Fruit fly (Drosophila melanogaster): ENCODE data around the gene Cyp309a2.

The Cyp309a2 gene

DNA sequence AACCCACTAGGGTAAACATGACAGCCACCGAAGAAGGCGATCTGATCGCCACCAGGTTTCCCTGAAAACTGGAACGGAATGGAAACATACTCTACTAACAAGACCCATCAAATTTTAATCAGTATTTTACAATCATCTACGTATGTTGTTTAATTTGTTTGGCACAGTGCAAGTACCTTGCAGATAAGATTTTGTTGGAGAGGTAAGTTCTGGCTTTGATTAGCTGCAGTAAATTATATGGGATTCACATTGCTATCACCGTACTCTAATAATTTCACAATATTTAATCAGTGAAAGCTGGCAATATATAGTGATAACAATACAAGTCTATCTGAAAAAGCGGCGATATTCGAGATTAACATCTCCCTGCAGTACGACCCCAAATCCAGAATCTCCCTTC is 8.1 kb downstream of the Cyp309a2 start, which contains the start of gene Cyp309a1:
Cyp309a1 (minus strand) TSS at position 73 of the 400 bp plus-strand sequence.
- no peak for TF ChIP-seq usp (GFP tag; optimal IDR thresholded peaks at IDR 0.05)
- no peak for TF ChIP-seq Dll (optimal IDR thresholded peaks at IDR 0.05)
- no peak for TF ChIP-seq CG8478 (optimal IDR thresholded peaks at IDR 0.05)
- TF ChIP-seq psq (optimal IDR thresholded peaks at IDR 0.05): no peak
- no peak for TF ChIP-seq EcR (GFP tag; optimal IDR thresholded peaks at IDR 0.05)
- TF ChIP-seq pan (optimal IDR thresholded peaks at IDR 0.05): no peak

DNA sequence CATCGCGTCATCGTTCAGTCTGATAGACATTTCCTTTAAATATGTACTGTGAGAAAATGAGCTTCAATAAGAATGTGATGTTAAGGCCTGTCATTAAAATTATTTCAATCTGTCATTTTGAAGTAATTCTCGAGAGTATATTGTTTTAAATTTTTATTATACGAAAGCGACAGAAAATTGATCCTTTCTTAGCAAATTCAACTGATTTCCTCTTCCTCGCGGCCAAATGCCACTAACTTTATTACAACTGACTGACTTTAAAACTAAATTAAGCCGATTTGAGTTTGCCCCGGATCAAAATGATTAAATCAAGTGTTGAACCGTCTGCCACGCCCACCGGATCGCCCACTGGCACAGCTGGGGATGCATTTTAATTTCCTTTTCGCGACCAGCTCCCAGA is 20.1 kb downstream of the Cyp309a2 start, which contains the start of gene CG3515:
CG3515 (minus strand) TSS at position 101 of the 400 bp plus-strand sequence.
- TF ChIP-seq pan (optimal IDR thresholded peaks at IDR 0.05) (no peak), usp (GFP tag; optimal IDR thresholded peaks at IDR 0.05) (no peak), CG8478 (optimal IDR thresholded peaks at IDR 0.05) (no peak), EcR (GFP tag; optimal IDR thresholded peaks at IDR 0.05) (no peak), psq (optimal IDR thresholded peaks at IDR 0.05) (no peak), Dll (optimal IDR thresholded peaks at IDR 0.05) (no peak)

DNA sequence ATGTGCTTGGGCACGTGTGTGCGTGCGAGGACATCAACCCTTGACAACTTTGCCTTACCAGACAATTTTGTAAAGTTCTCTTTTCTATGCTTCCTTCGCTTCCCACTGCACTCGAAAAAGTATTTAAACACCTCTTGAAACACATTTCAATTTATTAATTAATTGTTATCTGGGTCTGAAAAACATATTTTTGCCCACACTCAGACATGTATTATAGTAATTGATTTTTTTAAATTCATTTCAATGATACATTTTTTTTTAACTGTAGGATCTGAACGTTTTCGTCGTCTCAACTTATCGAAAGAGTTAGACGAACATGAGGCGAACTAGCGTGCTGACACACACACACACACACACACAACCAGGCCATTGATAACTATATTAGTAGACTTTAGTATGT is 30.3 kb downstream of the Cyp309a2 start:
- TF ChIP-seq Dll (optimal IDR thresholded peaks at IDR 0.05) (no peak), usp (GFP tag; optimal IDR thresholded peaks at IDR 0.05) (no peak), EcR (GFP tag; optimal IDR thresholded peaks at IDR 0.05) (no peak), CG8478 (optimal IDR thresholded peaks at IDR 0.05) (no peak), psq (optimal IDR thresholded peaks at IDR 0.05) (no peak), pan (optimal IDR thresholded peaks at IDR 0.05) (no peak)

DNA sequence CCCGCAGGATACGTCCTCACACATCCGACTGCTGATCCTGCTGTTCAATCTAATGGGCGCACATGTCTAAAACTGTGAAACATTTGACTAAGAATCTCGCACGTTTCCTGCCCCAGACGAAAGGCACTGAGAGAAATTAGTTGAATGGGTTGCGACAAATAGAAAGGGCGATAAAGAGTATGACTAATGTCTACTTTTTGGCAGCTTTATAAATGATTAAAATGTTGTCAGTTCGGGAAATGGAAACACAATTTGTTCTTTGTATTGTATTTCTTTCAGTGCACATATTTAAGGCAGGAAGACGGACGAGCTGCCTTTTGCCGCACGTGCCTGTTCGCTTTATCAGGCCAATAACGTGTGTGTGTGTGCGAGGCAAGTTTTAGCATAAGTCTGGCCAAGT is 44.7 kb downstream of the Cyp309a2 start:
- no peak for TF ChIP-seq Dll (optimal IDR thresholded peaks at IDR 0.05)
- no peak for TF ChIP-seq usp (GFP tag; optimal IDR thresholded peaks at IDR 0.05)
- TF ChIP-seq pan (optimal IDR thresholded peaks at IDR 0.05): no peak
- TF ChIP-seq psq (optimal IDR thresholded peaks at IDR 0.05): no peak
- no peak for TF ChIP-seq EcR (GFP tag; optimal IDR thresholded peaks at IDR 0.05)
- TF ChIP-seq CG8478 (optimal IDR thresholded peaks at IDR 0.05): no peak

DNA sequence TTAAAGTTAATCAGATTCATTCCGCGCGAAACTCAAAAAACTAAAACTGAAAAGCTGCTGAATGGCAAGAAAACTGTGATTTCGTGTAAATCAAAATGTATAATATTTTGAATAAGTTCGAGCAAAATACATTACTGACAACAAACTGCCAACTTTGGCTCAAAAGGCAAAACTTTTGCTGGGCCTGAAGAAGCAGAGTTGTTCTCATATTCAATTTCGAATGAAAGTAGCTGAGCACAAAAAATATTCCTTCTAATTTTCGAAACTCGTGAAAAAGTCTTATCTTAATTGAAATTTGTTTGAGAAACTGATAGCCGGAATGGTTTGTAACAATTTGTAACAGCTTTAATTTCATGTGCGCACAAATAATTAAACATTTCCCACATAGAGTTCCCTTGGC is 54.9 kb downstream of the Cyp309a2 start, which contains the start of gene CG3528:
CG3528 (minus strand) TSS at position 101 of the 400 bp plus-strand sequence.
- TF ChIP-seq psq (optimal IDR thresholded peaks at IDR 0.05) (no peak), CG8478 (optimal IDR thresholded peaks at IDR 0.05) (no peak), pan (optimal IDR thresholded peaks at IDR 0.05) (no peak), usp (GFP tag; optimal IDR thresholded peaks at IDR 0.05) (no peak), Dll (optimal IDR thresholded peaks at IDR 0.05) (no peak), EcR (GFP tag; optimal IDR thresholded peaks at IDR 0.05) (no peak)

Data from whole organism.